Fruit fly (Drosophila melanogaster) whole organism, prepupa: ENCODE measurements around the gene CG42680.
A peak's percentile ranks its signal among the peaks of the same experiment; 100 is the strongest.

Experiments used
- Blimp-1 ChIP-seq: fragments of 200-800 bp; sonication (Bioruptor generic); optimal IDR thresholded peaks from 3 replicates; lab custom pipeline; 2017; ENCODE audit warnings: missing biosample characterization, missing genetic modification characterization, mild to moderate bottlenecking, moderate library complexity, missing genetic modification reagents
- CG10631 ChIP-seq: fragments of 200-800 bp; sonication (Bioruptor generic); optimal IDR thresholded peaks from 2 replicates; lab custom pipeline; 2016; ENCODE audit warnings: missing biosample characterization, missing genetic modification characterization
- CG10669 ChIP-seq: fragments of 200-800 bp; sonication (Bioruptor generic); optimal IDR thresholded peaks from 3 replicates; lab custom pipeline; 2018; ENCODE audit warnings: missing biosample characterization, mild to moderate bottlenecking, missing genetic modification characterization, moderate library complexity
- CG11294 ChIP-seq: fragments of 200-800 bp; sonication (Bioruptor generic); IDR thresholded peaks from 2 replicates; pipeline ENCODE4 v1.3.6; 2022; ENCODE audit warnings: missing biosample characterization, missing genetic modification characterization
- CG11762 ChIP-seq: fragments of 200-800 bp; sonication (Bioruptor generic); optimal IDR thresholded peaks from 3 replicates; lab custom pipeline; 2016; ENCODE audit warnings: missing biosample characterization, missing genetic modification characterization; ENCODE audit not compliant: insufficient read depth
- CG11902 ChIP-seq: fragments of 200-800 bp; sonication (Bioruptor generic); optimal IDR thresholded peaks from 3 replicates; lab custom pipeline; 2016; ENCODE audit warnings: missing biosample characterization, missing genetic modification characterization
- CG15336 ChIP-seq: fragments of 200-800 bp; sonication (Bioruptor generic); IDR thresholded peaks from 2 replicates; pipeline ENCODE4 v1.3.6; 2022; ENCODE audit warnings: missing biosample characterization, missing genetic modification characterization
- CG1621 ChIP-seq: fragments of 200-800 bp; sonication (Bioruptor generic); optimal IDR thresholded peaks from 3 replicates; lab custom pipeline; 2018; ENCODE audit warnings: missing biosample characterization, mild to moderate bottlenecking, missing genetic modification characterization
- CG16779 ChIP-seq: fragments of 200-800 bp; sonication (Bioruptor generic); optimal IDR thresholded peaks from 3 replicates; lab custom pipeline; 2017; ENCODE audit warnings: missing biosample characterization, mild to moderate bottlenecking, missing genetic modification characterization
- CG3032 ChIP-seq: fragments of 200-800 bp; optimal IDR thresholded peaks from 2 replicates; lab custom pipeline; 2019; ENCODE audit warnings: missing biosample characterization, mild to moderate bottlenecking, missing genetic modification characterization, moderate library complexity
- CG31627 ChIP-seq: fragments of 200-800 bp; sonication (Bioruptor generic); optimal IDR thresholded peaks from 3 replicates; lab custom pipeline; 2016; ENCODE audit warnings: missing biosample characterization, missing genetic modification characterization
- CG32006 ChIP-seq: fragments of 200-800 bp; sonication (Bioruptor generic); optimal IDR thresholded peaks from 3 replicates; lab custom pipeline; 2017; ENCODE audit warnings: missing biosample characterization, mild to moderate bottlenecking, missing genetic modification characterization
- CG34406 ChIP-seq: fragments of 200-800 bp; sonication (Bioruptor generic); optimal IDR thresholded peaks from 3 replicates; lab custom pipeline; 2016; ENCODE audit warnings: missing biosample characterization, missing genetic modification characterization
- CG3919 ChIP-seq: fragments of 200-800 bp; sonication (Bioruptor generic); optimal IDR thresholded peaks from 3 replicates; lab custom pipeline; 2016; ENCODE audit warnings: missing biosample characterization, missing genetic modification characterization
- CG4318 ChIP-seq: fragments of 200-800 bp; sonication (Bioruptor generic); optimal IDR thresholded peaks from 3 replicates; lab custom pipeline; 2017; ENCODE audit warnings: missing biosample characterization, mild to moderate bottlenecking, missing genetic modification characterization
- CG6163 ChIP-seq: fragments of 200-800 bp; sonication (Bioruptor generic); IDR thresholded peaks from 3 replicates; pipeline ENCODE4 v1.3.6; 2022; ENCODE audit warnings: missing biosample characterization, missing genetic modification characterization
- CG6276 ChIP-seq: fragments of 200-800 bp; sonication (Bioruptor generic); optimal IDR thresholded peaks from 2 replicates; lab custom pipeline; 2017; ENCODE audit warnings: missing biosample characterization, mild to moderate bottlenecking, missing genetic modification characterization
- CG6808 ChIP-seq: fragments of 200-800 bp; sonication (Bioruptor generic); optimal IDR thresholded peaks from 3 replicates; lab custom pipeline; 2017; ENCODE audit warnings: missing biosample characterization, missing genetic modification characterization, mild to moderate bottlenecking, moderate library complexity, missing genetic modification reagents
- CG6854 ChIP-seq: fragments of 200-800 bp; sonication (Bioruptor generic); optimal IDR thresholded peaks from 2 replicates; lab custom pipeline; 2017; ENCODE audit warnings: missing biosample characterization, mild to moderate bottlenecking, missing genetic modification characterization
- CG7368 ChIP-seq: fragments of 200-800 bp; sonication (Bioruptor generic); optimal IDR thresholded peaks from 3 replicates; lab custom pipeline; 2016; ENCODE audit warnings: missing biosample characterization, missing genetic modification characterization
- CG8119 ChIP-seq: fragments of 200-800 bp; sonication (Bioruptor generic); IDR thresholded peaks from 3 replicates; pipeline ENCODE4 v1.3.6; 2022; ENCODE audit warnings: missing biosample characterization, missing genetic modification characterization
- CG8632 ChIP-seq: fragments of 200-800 bp; sonication (Bioruptor generic); optimal IDR thresholded peaks from 3 replicates; lab custom pipeline; 2016; ENCODE audit warnings: missing biosample characterization, missing genetic modification characterization
- CG9139 ChIP-seq: fragments of 200-800 bp; sonication (Bioruptor generic); optimal IDR thresholded peaks from 3 replicates; lab custom pipeline; 2017; ENCODE audit warnings: missing biosample characterization, mild to moderate bottlenecking, missing genetic modification characterization
- Eip75B ChIP-seq: fragments of 200-800 bp; sonication (Bioruptor generic); optimal IDR thresholded peaks from 3 replicates; lab custom pipeline; 2016; ENCODE audit warnings: missing biosample characterization, missing genetic modification characterization
- Eip78C ChIP-seq: fragments of 200-800 bp; sonication (Bioruptor generic); peaks from one replicate; lab custom pipeline; 2016; ENCODE audit warnings: missing biosample characterization, missing genetic modification characterization
- Eip93F ChIP-seq: fragments of 200-800 bp; sonication (Bioruptor generic); optimal IDR thresholded peaks from 2 replicates; lab custom pipeline; 2016; ENCODE audit warnings: missing biosample characterization, mild to moderate bottlenecking, missing genetic modification characterization
- Ets21C ChIP-seq: fragments of 200-800 bp; sonication (Bioruptor generic); optimal IDR thresholded peaks from 3 replicates; lab custom pipeline; 2016; ENCODE audit warnings: missing biosample characterization, missing genetic modification characterization
- Ets96B ChIP-seq: fragments of 200-800 bp; optimal IDR thresholded peaks from 2 replicates; lab custom pipeline; 2019; ENCODE audit warnings: missing biosample characterization, mild to moderate bottlenecking, missing genetic modification characterization, moderate library complexity
- Gug ChIP-seq: fragments of 200-800 bp; sonication (Bioruptor generic); IDR thresholded peaks from 2 replicates; pipeline ENCODE4 v1.3.6; 2022; ENCODE audit warnings: missing biosample characterization, missing genetic modification characterization
- Hr38 ChIP-seq: sonication (Bioruptor generic); optimal IDR thresholded peaks from 2 replicates; lab custom pipeline; 2016; ENCODE audit warnings: missing biosample characterization, missing genetic modification characterization
- Hr39 ChIP-seq: fragments of 200-800 bp; sonication (Bioruptor generic); optimal IDR thresholded peaks from 2 replicates; lab custom pipeline; 2016; ENCODE audit warnings: missing biosample characterization, missing genetic modification characterization
- Hr4 ChIP-seq: fragments of 200-800 bp; sonication (Bioruptor generic); optimal IDR thresholded peaks from 3 replicates; lab custom pipeline; 2016; ENCODE audit warnings: missing biosample characterization, missing genetic modification characterization
- Lpt ChIP-seq: fragments of 200-800 bp; sonication (Bioruptor generic); optimal IDR thresholded peaks from 3 replicates; lab custom pipeline; 2016; ENCODE audit warnings: missing biosample characterization, missing genetic modification characterization
- Met ChIP-seq: fragments of 200-800 bp; sonication (Bioruptor generic); optimal IDR thresholded peaks from 3 replicates; lab custom pipeline; 2016; ENCODE audit warnings: missing biosample characterization, missing genetic modification characterization
- Sox14 ChIP-seq: fragments of 200-800 bp; sonication (Bioruptor generic); optimal IDR thresholded peaks from 3 replicates; lab custom pipeline; 2016; ENCODE audit warnings: missing biosample characterization, missing genetic modification characterization
- achi ChIP-seq: fragments of 200-800 bp; sonication (Bioruptor generic); optimal IDR thresholded peaks from 3 replicates; lab custom pipeline; 2016; ENCODE audit warnings: missing biosample characterization, missing genetic modification characterization
- acj6 ChIP-seq: fragments of 200-800 bp; sonication (Bioruptor generic); optimal IDR thresholded peaks from 3 replicates; lab custom pipeline; 2016; ENCODE audit warnings: missing biosample characterization, missing genetic modification characterization
- dac ChIP-seq: fragments of 200-800 bp; sonication (Bioruptor generic); optimal IDR thresholded peaks from 2 replicates; lab custom pipeline; 2017; ENCODE audit warnings: missing biosample characterization, mild to moderate bottlenecking, missing genetic modification characterization
- dsx ChIP-seq: fragments of 200-800 bp; optimal IDR thresholded peaks from 3 replicates; lab custom pipeline; 2019; ENCODE audit warnings: missing biosample characterization, mild to moderate bottlenecking, missing genetic modification characterization, moderate library complexity; ENCODE audit not compliant: poor library complexity, severe bottlenecking
- eg ChIP-seq: fragments of 200-800 bp; sonication (Bioruptor generic); IDR thresholded peaks from 3 replicates; pipeline ENCODE4 v1.3.6; 2022; ENCODE audit warnings: missing biosample characterization, missing genetic modification characterization
- fd59A ChIP-seq: fragments of 200-800 bp; sonication (Bioruptor generic); optimal IDR thresholded peaks from 2 replicates; lab custom pipeline; 2017; ENCODE audit warnings: missing biosample characterization, mild to moderate bottlenecking, missing genetic modification characterization, missing genetic modification reagents
- fd85E ChIP-seq: fragments of 200-800 bp; sonication (Bioruptor generic); optimal IDR thresholded peaks from 3 replicates; lab custom pipeline; 2016; ENCODE audit warnings: missing biosample characterization, missing genetic modification characterization
- fkh ChIP-seq: fragments of 200-800 bp; sonication (Bioruptor generic); optimal IDR thresholded peaks from 3 replicates; lab custom pipeline; 2017; ENCODE audit warnings: missing biosample characterization, mild to moderate bottlenecking, missing genetic modification characterization, moderate library complexity
- lz ChIP-seq: fragments of 200-800 bp; sonication (Bioruptor generic); optimal IDR thresholded peaks from 3 replicates; lab custom pipeline; 2016; ENCODE audit warnings: missing biosample characterization, missing genetic modification characterization
- pdm3 ChIP-seq: fragments of 200-800 bp; sonication (Bioruptor generic); optimal IDR thresholded peaks from 3 replicates; lab custom pipeline; 2016; ENCODE audit warnings: missing biosample characterization, missing genetic modification characterization
- salr ChIP-seq, 2 experiments: fragments of 200-800 bp; sonication (Bioruptor generic); optimal IDR thresholded peaks; 3 replicates each; lab custom pipeline; 2016 to 2018; ENCODE audit warnings: missing biosample characterization in 2 of 2, missing genetic modification characterization in 2 of 2, mild to moderate bottlenecking in 1 of 2
- spab ChIP-seq: fragments of 200-800 bp; sonication (Bioruptor generic); optimal IDR thresholded peaks from 2 replicates; lab custom pipeline; 2017; ENCODE audit warnings: missing biosample characterization, mild to moderate bottlenecking, missing genetic modification characterization, missing genetic modification reagents
- ss ChIP-seq, 2 experiments: fragments of 200-800 bp; sonication (Bioruptor generic); optimal IDR thresholded peaks; 2 replicates in 1 of 2; 3 replicates in 1 of 2; lab custom pipeline; 2017 to 2018; ENCODE audit warnings: mild to moderate bottlenecking in 2 of 2, missing biosample characterization in 2 of 2, missing genetic modification characterization in 2 of 2, moderate library complexity in 1 of 2
- svp ChIP-seq: fragments of 200-800 bp; sonication (Bioruptor generic); peaks from one replicate; lab custom pipeline; 2016; ENCODE audit warnings: missing biosample characterization, missing genetic modification characterization

Gene CG42680

DNA sequence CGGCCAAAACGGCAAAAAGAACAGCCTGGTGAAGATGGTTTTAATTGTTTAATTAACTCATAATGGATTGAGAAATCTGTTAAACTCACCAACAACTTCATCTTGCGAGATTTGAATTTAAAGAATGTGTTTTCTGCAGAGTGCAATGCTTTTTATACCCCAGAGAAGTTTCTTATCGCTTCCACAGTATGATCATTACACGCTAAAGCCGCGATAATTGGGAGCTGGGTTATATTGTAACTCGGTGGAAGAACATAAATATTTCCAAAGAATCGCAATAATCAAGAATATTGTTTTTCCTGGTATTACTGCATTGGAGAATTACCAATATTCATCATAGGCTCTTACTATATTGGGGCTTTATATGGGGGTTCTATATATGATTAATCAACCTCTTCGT is at the start of gene CG42680:
Gene CG42680 (minus strand): TSS at position 101 of the 400 bp plus-strand sequence.
- TF ChIP-seq CG3032 (tag; lab: Kevin White, UChicago) = no peak
- no peak for TF ChIP-seq dsx (GFP tag; lab: Kevin White, UChicago)
- TF ChIP-seq Eip78C = no peak
- TF ChIP-seq acj6 (GFP tag; lab: Kevin White, UChicago) = no peak
- no peak for TF ChIP-seq Sox14

DNA sequence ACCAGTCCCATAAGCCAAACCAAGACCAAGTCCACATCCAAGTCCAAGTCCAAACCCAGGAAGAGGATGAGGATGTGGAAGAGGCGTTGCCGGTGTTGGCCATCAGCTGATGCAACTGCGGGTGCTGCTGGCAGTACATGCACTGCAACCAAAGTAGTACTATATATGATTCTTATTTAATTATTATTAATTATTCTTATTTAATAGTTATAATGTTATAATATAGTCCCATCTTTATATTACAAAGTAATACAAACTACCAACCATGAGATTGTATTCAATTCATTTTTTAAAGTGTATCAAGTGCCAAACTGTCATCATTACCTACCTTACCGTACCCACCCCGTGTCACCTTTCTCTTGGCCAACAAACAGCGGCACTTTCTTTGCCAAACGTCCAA is 47.0 kb upstream of the CG42680 start:
- TF ChIP-seq CG7368 (GFP tag; lab: Kevin White, UChicago) (no peak), CG34406 (GFP tag; lab: Kevin White, UChicago) (no peak), acj6 (GFP tag; lab: Kevin White, UChicago) (peak; percentile 18), achi (GFP tag; lab: Kevin White, UChicago) (peak; percentile 52), ss (GFP tag; optimal IDR thresholded peaks at IDR 0.05; lab: Kevin White, UChicago) (no peak), CG15336 (GFP tag; lab: Robert Waterston, UW) (peak; percentile 66; the same call in 1 of the 2 replicates), CG6854 (GFP tag; lab: Kevin White, UChicago) (no peak), Hr38 (GFP tag; lab: Kevin White, UChicago) (no peak), fkh (GFP tag; lab: Kevin White, UChicago) (no peak), dsx (GFP tag; lab: Kevin White, UChicago) (no peak), salr (GFP tag; optimal IDR thresholded peaks at IDR 0.05; lab: Kevin White, UChicago) (no peak), CG3919 (GFP tag; lab: Kevin White, UChicago) (peak; percentile 17), Sox14 (no peak), Ets21C (GFP tag; lab: Kevin White, UChicago) (no peak), fd85E (GFP tag; lab: Kevin White, UChicago) (no peak), Hr39 (GFP tag; lab: Kevin White, UChicago) (no peak), Hr4 (GFP tag; lab: Kevin White, UChicago) (peak; percentile 52), CG31627 (GFP tag; lab: Kevin White, UChicago) (no peak), CG10669 (GFP tag; lab: Kevin White, UChicago) (no peak), Met (GFP tag; lab: Kevin White, UChicago) (peak; percentile 22), svp (GFP tag; lab: Kevin White, UChicago) (peak; percentile 66), CG11762 (GFP tag; lab: Kevin White, UChicago) (peak; percentile 21), pdm3 (GFP tag; lab: Kevin White, UChicago) (no peak), CG16779 (tag; lab: Kevin White, UChicago) (peak; percentile 10), CG11902 (GFP tag; lab: Kevin White, UChicago) (no peak), Lpt (GFP tag; lab: Kevin White, UChicago) (peak; percentile 5), CG11294 (no peak), CG3032 (tag; lab: Kevin White, UChicago) (no peak), CG8119 (GFP tag; lab: Robert Waterston, UW) (peak; percentile 73), lz (GFP tag; lab: Kevin White, UChicago) (peak; percentile 2), CG9139 (no peak), Eip75B (no peak), dac (GFP tag; lab: Kevin White, UChicago) (peak; percentile 7), eg (peak; percentile 67; the same call in 2 of the 3 replicates), fd59A (no peak), CG1621 (no peak), CG8632 (GFP tag; lab: Kevin White, UChicago) (no peak), Eip93F (no peak), CG6808 (GFP tag; lab: Kevin White, UChicago) (no peak), CG6163 (GFP tag; lab: Robert Waterston, UW) (peak; percentile 31; the same call in 1 of the 3 replicates), CG6276 (GFP tag; lab: Kevin White, UChicago) (peak; percentile 57), CG32006 (peak; percentile 80), CG10631 (GFP tag; lab: Kevin White, UChicago) (peak; percentile 6), Gug (GFP tag; lab: Robert Waterston, UW) (no peak; the same call in 1 of the 2 replicates), CG4318 (GFP tag; lab: Kevin White, UChicago) (peak; percentile 49), Blimp-1 (no peak), spab (GFP tag; lab: Kevin White, UChicago) (no peak), Ets96B (tag; lab: Kevin White, UChicago) (no peak)
